Worm (Caenorhabditis elegans): Measurements from ENCODE around the gene Y75B8A.31.

DNA sequence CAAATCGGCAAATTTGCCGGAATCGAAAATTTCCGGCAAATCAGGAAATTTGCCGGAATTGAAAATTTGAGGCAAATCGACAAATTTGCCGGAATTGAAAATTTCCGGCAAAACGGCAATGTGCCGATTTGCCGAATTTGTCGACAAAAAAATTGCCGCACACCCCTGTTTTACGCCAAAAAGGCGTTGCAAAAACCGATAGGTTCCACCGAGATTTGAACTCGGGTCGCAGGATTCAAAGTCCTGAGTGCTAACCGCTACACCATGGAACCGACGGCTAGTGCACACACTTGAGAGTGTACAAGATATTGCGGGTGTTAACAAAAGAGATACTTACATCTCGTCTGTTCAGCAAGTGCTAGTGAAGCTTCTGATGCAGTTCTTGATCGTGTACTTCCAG, 48.3 kb downstream of the Y75B8A.31 start:
- TF ChIP-seq nhr-11 (tag; optimal IDR thresholded peaks at IDR 0.05) (no peak), nhr-71 (tag; optimal IDR thresholded peaks at IDR 0.05) (no peak), unc-62 (GFP tag; optimal IDR thresholded peaks at IDR 0.05) (no peak), pqm-1 (tag; optimal IDR thresholded peaks at IDR 0.05) (no peak), zag-1 (tag; optimal IDR thresholded peaks at IDR 0.05) (no peak), nhr-237 (tag; optimal IDR thresholded peaks at IDR 0.05) (no peak), blmp-1 (tag; optimal IDR thresholded peaks at IDR 0.05) (no peak), aly-2 (tag; optimal IDR thresholded peaks at IDR 0.05) (no peak), ets-5 (GFP tag; IDR thresholded peaks at IDR 0.05) (no peak), sup-37 (GFP tag; optimal IDR thresholded peaks at IDR 0.05) (no peak)
